Worm (Caenorhabditis elegans): Measurements from ENCODE around the gene sdz-9.

sdz-9 gene

ce11 chrII:2773534-2773933 is at the start of gene sdz-9:
sdz-9 (minus strand) TSS chrII:2773634.
- TF ChIP-seq lin-11 (tag; optimal IDR thresholded peaks at IDR 0.05), result no peak
- TF ChIP-seq fos-1 (tag; optimal IDR thresholded peaks at IDR 0.05), result no peak
- TF ChIP-seq sma-3 (GFP tag; optimal IDR thresholded peaks at IDR 0.05), result no peak
- TF ChIP-seq ceh-16 (tag; optimal IDR thresholded peaks at IDR 0.05), result no peak
- no peak for TF ChIP-seq sem-4 (tag; optimal IDR thresholded peaks at IDR 0.05)
- no peak for TF ChIP-seq nhr-25 (tag; optimal IDR thresholded peaks at IDR 0.05)
- TF ChIP-seq elt-3 (tag; optimal IDR thresholded peaks at IDR 0.05), result no peak
- no peak for TF ChIP-seq unc-62 (GFP tag; optimal IDR thresholded peaks at IDR 0.05)
- TF ChIP-seq mab-5 (tag; optimal IDR thresholded peaks at IDR 0.05), result no peak
- TF ChIP-seq nhr-11 (tag; optimal IDR thresholded peaks at IDR 0.05), result no peak
- no peak for TF ChIP-seq dmd-4 (tag; optimal IDR thresholded peaks at IDR 0.05)
- TF ChIP-seq nhr-237 (tag; optimal IDR thresholded peaks at IDR 0.05), result no peak
- no peak for TF ChIP-seq egl-27 (tag; optimal IDR thresholded peaks at IDR 0.05)
- TF ChIP-seq Y55F3AM.14 (GFP tag; optimal IDR thresholded peaks at IDR 0.05), result no peak
- no peak for TF ChIP-seq zag-1 (tag; optimal IDR thresholded peaks at IDR 0.05)
- TF ChIP-seq gmeb-1 (tag; optimal IDR thresholded peaks at IDR 0.05), result no peak
- TF ChIP-seq crh-2 (tag; optimal IDR thresholded peaks at IDR 0.05), result no peak
- TF ChIP-seq R02D3.7 (tag; optimal IDR thresholded peaks at IDR 0.05), result no peak

- no peak for TF ChIP-seq nhr-12 (tag; optimal IDR thresholded peaks at IDR 0.05)
- no peak for TF ChIP-seq nhr-10 (tag; optimal IDR thresholded peaks at IDR 0.05)
- no peak for TF ChIP-seq ztf-11 (tag; optimal IDR thresholded peaks at IDR 0.05)
- TF ChIP-seq unc-55 (GFP tag; optimal IDR thresholded peaks at IDR 0.05), result no peak
- TF ChIP-seq ceh-16 (tag; optimal IDR thresholded peaks at IDR 0.05), result no peak
- TF ChIP-seq crh-2 (tag; optimal IDR thresholded peaks at IDR 0.05), result no peak
- no peak for TF ChIP-seq skn-1 (tag; optimal IDR thresholded peaks at IDR 0.05)
- TF ChIP-seq elt-3 (tag; optimal IDR thresholded peaks at IDR 0.05), result no peak
- TF ChIP-seq sem-4 (tag; optimal IDR thresholded peaks at IDR 0.05), result no peak
- TF ChIP-seq mbf-1 (tag; optimal IDR thresholded peaks at IDR 0.05), result no peak
- TF ChIP-seq nhr-129 (tag; optimal IDR thresholded peaks at IDR 0.05), result no peak
- TF ChIP-seq dmd-4 (tag; optimal IDR thresholded peaks at IDR 0.05), result no peak
- TF ChIP-seq unc-62 (GFP tag; optimal IDR thresholded peaks at IDR 0.05), result no peak
- TF ChIP-seq nhr-21 (tag; optimal IDR thresholded peaks at IDR 0.05), result no peak
- TF ChIP-seq ztf-1 (GFP tag; conservative IDR thresholded peaks at IDR 0.05), result no peak
- no peak for TF ChIP-seq aly-2 (tag; optimal IDR thresholded peaks at IDR 0.05)
- TF ChIP-seq lin-11 (tag; optimal IDR thresholded peaks at IDR 0.05), result no peak
- TF ChIP-seq C34F6.9 (tag; optimal IDR thresholded peaks at IDR 0.05), result no peak
- TF ChIP-seq nhr-77 (tag; optimal IDR thresholded peaks at IDR 0.05), result no peak
- TF ChIP-seq egl-27 (tag; optimal IDR thresholded peaks at IDR 0.05), result no peak
Observed at ce11 chrII:2822435-2822920, 49.0 kb upstream of the sdz-9 start, which contains the start of the genes fut-4 and K12H6.10. fut-4 (minus strand) TSS chrII:2822535. K12H6.10 (plus strand) TSS chrII:2822870.

ce11 chrII:2816676-2817075 is 43.2 kb upstream of the sdz-9 start, which contains the start of gene set-13:
set-13 (plus strand) TSS chrII:2816976.
- TF ChIP-seq snpc-4 (tag; optimal IDR thresholded peaks at IDR 0.05), result no peak

DNA sequence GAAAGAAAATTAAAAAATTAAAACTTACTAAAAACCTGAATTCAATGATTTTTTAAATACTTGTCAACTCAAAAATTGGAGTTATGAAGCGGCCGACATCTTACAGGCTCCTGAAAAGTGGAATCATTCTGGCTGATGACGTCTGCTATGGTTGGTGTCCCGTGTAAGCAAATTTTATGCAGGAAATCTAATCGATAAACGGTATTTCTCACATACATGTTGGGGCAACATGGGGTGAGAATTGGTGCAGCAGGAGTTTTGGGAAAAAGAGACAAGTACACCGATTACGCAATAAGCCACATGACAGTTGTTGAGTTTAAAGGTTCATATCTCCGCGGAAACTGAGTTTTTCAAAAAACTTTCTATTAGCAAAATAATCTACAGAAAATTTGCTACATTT is 42.0 kb upstream of the sdz-9 start, which contains the start of gene K12H6.2:
Gene K12H6.2 (minus strand): TSS at position 101 of the 400 bp plus-strand sequence.
- TF ChIP-seq skn-1 (tag; optimal IDR thresholded peaks at IDR 0.05) (no peak), ztf-4 (tag; optimal IDR thresholded peaks at IDR 0.05) (no peak), sma-9 (GFP tag; optimal IDR thresholded peaks at IDR 0.05) (no peak), sma-9 (tag; optimal IDR thresholded peaks at IDR 0.05) (no peak), nhr-12 (tag; optimal IDR thresholded peaks at IDR 0.05) (no peak), ama-1 (optimal IDR thresholded peaks at IDR 0.05) (no peak), nhr-23 (tag; optimal IDR thresholded peaks at IDR 0.05) (no peak), ztf-1 (GFP tag; conservative IDR thresholded peaks at IDR 0.05) (no peak)

DNA sequence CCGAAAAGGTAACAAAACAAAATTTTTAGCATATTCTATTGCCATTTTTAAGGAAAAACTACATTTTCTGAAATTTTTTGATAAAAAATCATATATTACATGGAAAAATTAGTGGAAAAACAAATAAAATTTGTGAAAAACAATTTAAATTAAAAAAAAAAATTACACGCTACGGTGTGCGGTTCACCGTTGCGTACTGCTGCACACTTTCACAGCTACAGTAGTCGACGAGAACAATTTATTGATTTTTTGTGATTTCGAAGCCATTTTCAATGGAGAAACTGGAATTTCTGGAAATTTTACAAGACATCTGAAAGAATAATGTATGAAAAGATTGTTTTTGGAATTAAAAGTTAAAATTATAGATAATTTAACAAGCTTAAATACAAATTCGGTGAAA is 41.6 kb upstream of the sdz-9 start:
- TF ChIP-seq nhr-25 (tag; optimal IDR thresholded peaks at IDR 0.05) (no peak), alr-1 (tag; optimal IDR thresholded peaks at IDR 0.05) (no peak), mab-5 (tag; optimal IDR thresholded peaks at IDR 0.05) (no peak), snpc-4 (tag; optimal IDR thresholded peaks at IDR 0.05) (no peak)
